Worm (Caenorhabditis elegans) whole organism, late embryonic: ENCODE data around the gene Y53F4B.18.
"Not testable (repeated sequence)": the region's sequence is repeated elsewhere in the genome, so short reads cannot be mapped to it uniquely, and the experiment has no call there.

Experiments used
- ceh-30 ChIP-seq: fragments of 150-350 bp; optimal IDR thresholded peaks from 2 replicates; lab custom pipeline; 2014; ENCODE audit warnings: missing biosample characterization, missing genetic modification characterization
- fkh-10 ChIP-seq: fragments of 150-350 bp; optimal IDR thresholded peaks from 2 replicates; lab custom pipeline; 2014; ENCODE audit warnings: missing biosample characterization, missing genetic modification reagents, missing genetic modification characterization
- hlh-8 ChIP-seq: sonication (generic microtip); optimal IDR thresholded peaks from 2 replicates; lab custom pipeline; 2016; ENCODE audit warnings: missing genotype, missing genetic modification characterization, missing compliant biosample characterization
- nhr-232 ChIP-seq: sonication (generic microtip); optimal IDR thresholded peaks from 2 replicates; lab custom pipeline; 2016; ENCODE audit warnings: missing genetic modification characterization, missing compliant biosample characterization
- pha-4 ChIP-seq: fragments of 150-350 bp; optimal IDR thresholded peaks from 2 replicates; lab custom pipeline; 2018; ENCODE audit warnings: missing biosample characterization, missing genetic modification reagents, missing genetic modification characterization
- rnt-1 ChIP-seq: sonication (generic microtip); optimal IDR thresholded peaks from 2 replicates; lab custom pipeline; 2016; ENCODE audit warnings: missing genetic modification characterization, missing compliant biosample characterization
- sox-2 ChIP-seq: fragments of 200-800 bp; sonication (Bioruptor generic); IDR thresholded peaks from 2 replicates; pipeline ENCODE4 v1.3.6; 2022; ENCODE audit warnings: missing genetic modification reagents, missing genetic modification characterization, missing compliant biosample characterization

ce11 chrII:15042783-15043182 is 28.7 kb downstream of the Y53F4B.18 start:
- not testable (repeated sequence) for TF ChIP-seq fkh-10; rnt-1; ceh-30 (tag; lab: Kevin White, UChicago); pha-4 (tag; lab: Kevin White, UChicago); sox-2 (GFP tag; lab: Robert Waterston, UW); nhr-232 (tag; lab: Kevin White, UChicago); hlh-8
